Fruit fly (Drosophila melanogaster): ENCODE measurements around the gene plh.

Gene plh

DNA sequence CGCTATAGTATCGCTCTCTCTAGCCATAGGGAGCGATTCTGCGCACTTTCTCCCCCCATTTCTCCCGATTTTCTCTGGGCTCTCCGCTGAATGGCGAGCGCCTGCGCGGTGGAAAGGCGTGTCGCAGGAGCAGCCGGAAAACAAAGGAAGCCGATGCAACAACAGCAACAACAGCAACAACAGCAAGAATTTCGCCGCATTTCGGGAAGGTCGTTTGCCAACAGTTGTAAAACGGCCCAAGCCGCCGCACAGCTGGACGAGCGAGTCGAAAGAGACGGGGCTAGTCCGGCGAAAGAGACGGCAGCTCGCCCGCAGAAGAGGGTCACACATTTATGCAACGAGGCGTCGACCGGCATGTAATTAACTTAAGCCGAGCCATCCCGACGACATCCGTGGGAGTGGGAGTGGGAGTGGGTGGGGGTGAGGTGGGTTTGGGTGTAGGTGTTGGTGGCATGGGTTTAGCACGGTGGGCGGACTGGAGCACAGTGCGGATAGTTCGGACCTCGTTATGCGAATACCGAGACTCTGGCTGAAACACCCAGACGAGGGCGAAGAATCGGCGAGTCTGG, 10.7 kb upstream of the plh start (continued):
- TF ChIP-seq CG2889 (GFP tag; IDR thresholded peaks at IDR 0.05) (no peak), CG6813 (GFP tag; optimal IDR thresholded peaks at IDR 0.05) (peak; percentile 13), sens (GFP tag) (no peak), lov (optimal IDR thresholded peaks at IDR 0.05) (no peak), lov (GFP tag; IDR thresholded peaks at IDR 0.05) (no peak), btn (GFP tag; optimal IDR thresholded peaks at IDR 0.05) (no peak), Bteb2 (GFP tag; optimal IDR thresholded peaks at IDR 0.05) (no peak), CG11560 (tag; IDR thresholded peaks at IDR 0.05) (no peak), E2f2 (GFP tag; IDR thresholded peaks at IDR 0.05) (no peak), Eip74EF (GFP tag; optimal IDR thresholded peaks at IDR 0.05) (peak in 1 of 2 experiments; percentile 3), Lim3 (GFP tag; IDR thresholded peaks at IDR 0.05) (no peak), dimm (GFP tag; IDR thresholded peaks at IDR 0.05) (no peak), CG33213 (GFP tag; optimal IDR thresholded peaks at IDR 0.05) (no peak), ind (GFP tag; optimal IDR thresholded peaks at IDR 0.05) (no peak), CG18599 (GFP tag; optimal IDR thresholded peaks at IDR 0.05) (no peak), Hr51 (GFP tag; optimal IDR thresholded peaks at IDR 0.05) (no peak), Mad (GFP tag; optimal IDR thresholded peaks at IDR 0.05) (no peak), sens-2 (GFP tag; IDR thresholded peaks at IDR 0.05) (no peak), kni (GFP tag; optimal IDR thresholded peaks at IDR 0.05) (peak; percentile 45), tap (tag; optimal IDR thresholded peaks at IDR 0.05) (no peak), CG15479 (GFP tag; optimal IDR thresholded peaks at IDR 0.05) (peak; percentile 30), Dek (tag; optimal IDR thresholded peaks at IDR 0.05) (no peak), vvl (GFP tag; IDR thresholded peaks at IDR 0.05) (peak; percentile 59), Rfx (GFP tag; IDR thresholded peaks at IDR 0.05) (0 out of 2 replicates have a peak, but pooled peaks have one; percentile 19), gce (GFP tag; IDR thresholded peaks at IDR 0.05) (no peak), tup (GFP tag; optimal IDR thresholded peaks at IDR 0.05) (no peak), CG3407 (GFP tag; optimal IDR thresholded peaks at IDR 0.05) (no peak), CG11247 (GFP tag; IDR thresholded peaks at IDR 0.05) (no peak), peb (GFP tag; IDR thresholded peaks at IDR 0.05) (no peak), tin (GFP tag; optimal IDR thresholded peaks at IDR 0.05) (no peak), ara (GFP tag; IDR thresholded peaks at IDR 0.05) (no peak), CG17912 (GFP tag; optimal IDR thresholded peaks at IDR 0.05) (no peak), grau (tag; optimal IDR thresholded peaks at IDR 0.05) (no peak), sim (GFP tag; IDR thresholded peaks at IDR 0.05) (no peak), onecut (GFP tag; IDR thresholded peaks at IDR 0.05) (no peak), hth (optimal IDR thresholded peaks at IDR 0.05) (no peak), ranshi (GFP tag; IDR thresholded peaks at IDR 0.05) (no peak), CG8281 (tag; optimal IDR thresholded peaks at IDR 0.05) (no peak), z (GFP tag; IDR thresholded peaks at IDR 0.05) (no peak), ewg (GFP tag; optimal IDR thresholded peaks at IDR 0.05) (peak; percentile 96), az2 (GFP tag; optimal IDR thresholded peaks at IDR 0.05) (no peak), CG11696 (GFP tag; IDR thresholded peaks at IDR 0.05) (no peak), CG2129 (GFP tag; IDR thresholded peaks at IDR 0.05; ENCODE audit: partially characterized antibody) (no peak), CG15601 (tag; optimal IDR thresholded peaks at IDR 0.05) (no peak), CG16813 (GFP tag; IDR thresholded peaks at IDR 0.05; ENCODE audit: partially characterized antibody) (no peak), CG2202 (tag; optimal IDR thresholded peaks at IDR 0.05) (no peak), CrebB (tag; optimal IDR thresholded peaks at IDR 0.05) (no peak), HLHmδ (GFP tag; optimal IDR thresholded peaks at IDR 0.05) (no peak), cato (GFP tag; optimal IDR thresholded peaks at IDR 0.05; ENCODE audit: borderline replicate concordance) (no peak), Ssrp (tag; optimal IDR thresholded peaks at IDR 0.05) (no peak), run (tag; optimal IDR thresholded peaks at IDR 0.05) (no peak)
